Worm (Caenorhabditis elegans) whole organism, midembryonic: ENCODE data around the gene col-78.

Source experiments
- T22C8.4 ChIP-seq: fragments of 200-800 bp; sonication (Bioruptor generic); IDR thresholded peaks from 2 replicates; pipeline ENCODE4 v1.3.6; 2022; ENCODE audit warnings: missing genetic modification characterization, missing compliant biosample characterization
- cog-1 ChIP-seq: sonication (generic microtip); optimal IDR thresholded peaks from 2 replicates; lab custom pipeline; 2016; ENCODE audit warnings: missing genetic modification characterization, missing compliant biosample characterization
- flt-1 ChIP-seq: fragments of 200-800 bp; sonication (Bioruptor generic); IDR thresholded peaks from 2 replicates; pipeline ENCODE4 v1.3.6; 2022; ENCODE audit warnings: missing genetic modification characterization, missing compliant biosample characterization
- klf-2 ChIP-seq: fragments of 200-800 bp; sonication (Bioruptor generic); conservative IDR thresholded peaks from 2 replicates; pipeline ENCODE4 v1.3.6; 2022; ENCODE audit warnings: missing genetic modification reagents, missing genetic modification characterization, missing compliant biosample characterization
- med-1 ChIP-seq: sonication (generic microtip); optimal IDR thresholded peaks from 2 replicates; lab custom pipeline; 2017; ENCODE audit warnings: missing genetic modification characterization, mild to moderate bottlenecking, missing compliant biosample characterization, antibody characterized with exemption, missing genetic modification reagents; ENCODE audit not compliant: insufficient read depth
- ref-1 ChIP-seq: fragments of 200-800 bp; sonication (Bioruptor generic); conservative IDR thresholded peaks from 2 replicates; pipeline ENCODE4 v1.3.6; 2022; ENCODE audit warnings: missing genetic modification reagents, missing genetic modification characterization, missing compliant biosample characterization
- tab-1 ChIP-seq: fragments of 200-800 bp; sonication (Bioruptor generic); IDR thresholded peaks from 2 replicates; pipeline ENCODE4 v1.3.6; 2022; ENCODE audit warnings: missing genetic modification characterization, missing compliant biosample characterization
- ztf-23 ChIP-seq: fragments of 200-800 bp; sonication (Bioruptor generic); IDR thresholded peaks from 2 replicates; pipeline ENCODE4 v1.3.6; 2022; ENCODE audit warnings: missing genetic modification reagents, missing genetic modification characterization, missing compliant biosample characterization

ce11 chrII:9194195-9194594 is 41.9 kb downstream of the col-78 start, which contains the start of gene twk-4:
- TF ChIP-seq ztf-23 (GFP tag; lab: Robert Waterston, UW) (no peak), ref-1 (GFP tag; lab: Robert Waterston, UW) (no peak), tab-1 (GFP tag; lab: Robert Waterston, UW) (no peak), med-1 (GFP tag; lab: Kevin White, UChicago) (no peak), cog-1 (tag; lab: Kevin White, UChicago) (no peak), klf-2 (GFP tag; lab: Robert Waterston, UW) (no peak), flt-1 (GFP tag; lab: Robert Waterston, UW) (no peak), T22C8.4 (GFP tag; lab: Robert Waterston, UW) (no peak)
